Fruit fly (Drosophila melanogaster) whole organism, prepupa: ENCODE data around the gene Ance-3.

ENCODE experiments used
- Blimp-1 ChIP-seq: fragments of 200-800 bp; sonication (Bioruptor generic); optimal IDR thresholded peaks from 3 replicates; lab custom pipeline; 2017; ENCODE audit warnings: missing biosample characterization, missing genetic modification characterization, mild to moderate bottlenecking, moderate library complexity, missing genetic modification reagents
- CG10631 ChIP-seq: fragments of 200-800 bp; sonication (Bioruptor generic); optimal IDR thresholded peaks from 2 replicates; lab custom pipeline; 2016; ENCODE audit warnings: missing biosample characterization, missing genetic modification characterization
- CG10669 ChIP-seq: fragments of 200-800 bp; sonication (Bioruptor generic); optimal IDR thresholded peaks from 3 replicates; lab custom pipeline; 2018; ENCODE audit warnings: missing biosample characterization, mild to moderate bottlenecking, missing genetic modification characterization, moderate library complexity
- CG11902 ChIP-seq: fragments of 200-800 bp; sonication (Bioruptor generic); optimal IDR thresholded peaks from 3 replicates; lab custom pipeline; 2016; ENCODE audit warnings: missing biosample characterization, missing genetic modification characterization
- CG15336 ChIP-seq: fragments of 200-800 bp; sonication (Bioruptor generic); IDR thresholded peaks from 2 replicates; pipeline ENCODE4 v1.3.6; 2022; ENCODE audit warnings: missing biosample characterization, missing genetic modification characterization
- CG1621 ChIP-seq: fragments of 200-800 bp; sonication (Bioruptor generic); optimal IDR thresholded peaks from 3 replicates; lab custom pipeline; 2018; ENCODE audit warnings: missing biosample characterization, mild to moderate bottlenecking, missing genetic modification characterization
- CG16779 ChIP-seq: fragments of 200-800 bp; sonication (Bioruptor generic); optimal IDR thresholded peaks from 3 replicates; lab custom pipeline; 2017; ENCODE audit warnings: missing biosample characterization, mild to moderate bottlenecking, missing genetic modification characterization
- CG3032 ChIP-seq: fragments of 200-800 bp; optimal IDR thresholded peaks from 2 replicates; lab custom pipeline; 2019; ENCODE audit warnings: missing biosample characterization, mild to moderate bottlenecking, missing genetic modification characterization, moderate library complexity
- CG31627 ChIP-seq: fragments of 200-800 bp; sonication (Bioruptor generic); optimal IDR thresholded peaks from 3 replicates; lab custom pipeline; 2016; ENCODE audit warnings: missing biosample characterization, missing genetic modification characterization
- CG32006 ChIP-seq: fragments of 200-800 bp; sonication (Bioruptor generic); optimal IDR thresholded peaks from 3 replicates; lab custom pipeline; 2017; ENCODE audit warnings: missing biosample characterization, mild to moderate bottlenecking, missing genetic modification characterization
- CG34406 ChIP-seq: fragments of 200-800 bp; sonication (Bioruptor generic); optimal IDR thresholded peaks from 3 replicates; lab custom pipeline; 2016; ENCODE audit warnings: missing biosample characterization, missing genetic modification characterization
- CG3919 ChIP-seq: fragments of 200-800 bp; sonication (Bioruptor generic); optimal IDR thresholded peaks from 3 replicates; lab custom pipeline; 2016; ENCODE audit warnings: missing biosample characterization, missing genetic modification characterization
- CG6163 ChIP-seq: fragments of 200-800 bp; sonication (Bioruptor generic); IDR thresholded peaks from 3 replicates; pipeline ENCODE4 v1.3.6; 2022; ENCODE audit warnings: missing biosample characterization, missing genetic modification characterization
- CG6808 ChIP-seq: fragments of 200-800 bp; sonication (Bioruptor generic); optimal IDR thresholded peaks from 3 replicates; lab custom pipeline; 2017; ENCODE audit warnings: missing biosample characterization, missing genetic modification characterization, mild to moderate bottlenecking, moderate library complexity, missing genetic modification reagents
- CG6854 ChIP-seq: fragments of 200-800 bp; sonication (Bioruptor generic); optimal IDR thresholded peaks from 2 replicates; lab custom pipeline; 2017; ENCODE audit warnings: missing biosample characterization, mild to moderate bottlenecking, missing genetic modification characterization
- CG7368 ChIP-seq: fragments of 200-800 bp; sonication (Bioruptor generic); optimal IDR thresholded peaks from 3 replicates; lab custom pipeline; 2016; ENCODE audit warnings: missing biosample characterization, missing genetic modification characterization
- CG8119 ChIP-seq: fragments of 200-800 bp; sonication (Bioruptor generic); IDR thresholded peaks from 3 replicates; pipeline ENCODE4 v1.3.6; 2022; ENCODE audit warnings: missing biosample characterization, missing genetic modification characterization
- CG8632 ChIP-seq: fragments of 200-800 bp; sonication (Bioruptor generic); optimal IDR thresholded peaks from 3 replicates; lab custom pipeline; 2016; ENCODE audit warnings: missing biosample characterization, missing genetic modification characterization
- Eip78C ChIP-seq: fragments of 200-800 bp; sonication (Bioruptor generic); peaks from one replicate; lab custom pipeline; 2016; ENCODE audit warnings: missing biosample characterization, missing genetic modification characterization
- Eip93F ChIP-seq: fragments of 200-800 bp; sonication (Bioruptor generic); optimal IDR thresholded peaks from 2 replicates; lab custom pipeline; 2016; ENCODE audit warnings: missing biosample characterization, mild to moderate bottlenecking, missing genetic modification characterization
- Ets96B ChIP-seq: fragments of 200-800 bp; optimal IDR thresholded peaks from 2 replicates; lab custom pipeline; 2019; ENCODE audit warnings: missing biosample characterization, mild to moderate bottlenecking, missing genetic modification characterization, moderate library complexity
- Gug ChIP-seq: fragments of 200-800 bp; sonication (Bioruptor generic); IDR thresholded peaks from 2 replicates; pipeline ENCODE4 v1.3.6; 2022; ENCODE audit warnings: missing biosample characterization, missing genetic modification characterization
- Hr4 ChIP-seq: fragments of 200-800 bp; sonication (Bioruptor generic); optimal IDR thresholded peaks from 3 replicates; lab custom pipeline; 2016; ENCODE audit warnings: missing biosample characterization, missing genetic modification characterization
- Lpt ChIP-seq: fragments of 200-800 bp; sonication (Bioruptor generic); optimal IDR thresholded peaks from 3 replicates; lab custom pipeline; 2016; ENCODE audit warnings: missing biosample characterization, missing genetic modification characterization
- Met ChIP-seq: fragments of 200-800 bp; sonication (Bioruptor generic); optimal IDR thresholded peaks from 3 replicates; lab custom pipeline; 2016; ENCODE audit warnings: missing biosample characterization, missing genetic modification characterization
- OdsH ChIP-seq: fragments of 200-800 bp; sonication (Bioruptor generic); optimal IDR thresholded peaks from 3 replicates; lab custom pipeline; 2016; ENCODE audit warnings: missing biosample characterization, missing genetic modification characterization
- Smox ChIP-seq: fragments of 200-800 bp; sonication (Bioruptor generic); optimal IDR thresholded peaks from 3 replicates; lab custom pipeline; 2016; ENCODE audit warnings: missing biosample characterization, missing genetic modification characterization
- Sox102F ChIP-seq: fragments of 200-800 bp; sonication (Bioruptor generic); optimal IDR thresholded peaks from 2 replicates; lab custom pipeline; 2016; ENCODE audit warnings: missing biosample characterization, mild to moderate bottlenecking, missing genetic modification characterization
- Sox14 ChIP-seq: fragments of 200-800 bp; sonication (Bioruptor generic); optimal IDR thresholded peaks from 3 replicates; lab custom pipeline; 2016; ENCODE audit warnings: missing biosample characterization, missing genetic modification characterization
- Sox15 ChIP-seq: fragments of 200-800 bp; sonication (Bioruptor generic); optimal IDR thresholded peaks from 3 replicates; lab custom pipeline; 2016; ENCODE audit warnings: missing biosample characterization, missing genetic modification characterization
- acj6 ChIP-seq: fragments of 200-800 bp; sonication (Bioruptor generic); optimal IDR thresholded peaks from 3 replicates; lab custom pipeline; 2016; ENCODE audit warnings: missing biosample characterization, missing genetic modification characterization
- cyc ChIP-seq: fragments of 200-800 bp; sonication (Bioruptor generic); optimal IDR thresholded peaks from 3 replicates; lab custom pipeline; 2016; ENCODE audit warnings: missing biosample characterization, missing genetic modification characterization
- dac ChIP-seq: fragments of 200-800 bp; sonication (Bioruptor generic); optimal IDR thresholded peaks from 2 replicates; lab custom pipeline; 2017; ENCODE audit warnings: missing biosample characterization, mild to moderate bottlenecking, missing genetic modification characterization
- eg ChIP-seq: fragments of 200-800 bp; sonication (Bioruptor generic); IDR thresholded peaks from 3 replicates; pipeline ENCODE4 v1.3.6; 2022; ENCODE audit warnings: missing biosample characterization, missing genetic modification characterization
- fd59A ChIP-seq: fragments of 200-800 bp; sonication (Bioruptor generic); optimal IDR thresholded peaks from 2 replicates; lab custom pipeline; 2017; ENCODE audit warnings: missing biosample characterization, mild to moderate bottlenecking, missing genetic modification characterization, missing genetic modification reagents
- fd85E ChIP-seq: fragments of 200-800 bp; sonication (Bioruptor generic); optimal IDR thresholded peaks from 3 replicates; lab custom pipeline; 2016; ENCODE audit warnings: missing biosample characterization, missing genetic modification characterization
- lz ChIP-seq: fragments of 200-800 bp; sonication (Bioruptor generic); optimal IDR thresholded peaks from 3 replicates; lab custom pipeline; 2016; ENCODE audit warnings: missing biosample characterization, missing genetic modification characterization
- net ChIP-seq: fragments of 200-800 bp; sonication (Bioruptor generic); optimal IDR thresholded peaks from 3 replicates; lab custom pipeline; 2016; ENCODE audit warnings: missing biosample characterization, missing genetic modification characterization
- pdm3 ChIP-seq: fragments of 200-800 bp; sonication (Bioruptor generic); optimal IDR thresholded peaks from 3 replicates; lab custom pipeline; 2016; ENCODE audit warnings: missing biosample characterization, missing genetic modification characterization
- salr ChIP-seq, 2 experiments: fragments of 200-800 bp; sonication (Bioruptor generic); optimal IDR thresholded peaks; 3 replicates each; lab custom pipeline; 2016 to 2018; ENCODE audit warnings: missing biosample characterization in 2 of 2, missing genetic modification characterization in 2 of 2, mild to moderate bottlenecking in 1 of 2
- spab ChIP-seq: fragments of 200-800 bp; sonication (Bioruptor generic); optimal IDR thresholded peaks from 2 replicates; lab custom pipeline; 2017; ENCODE audit warnings: missing biosample characterization, mild to moderate bottlenecking, missing genetic modification characterization, missing genetic modification reagents
- ss ChIP-seq, 2 experiments: fragments of 200-800 bp; sonication (Bioruptor generic); optimal IDR thresholded peaks; 2 replicates in 1 of 2; 3 replicates in 1 of 2; lab custom pipeline; 2017 to 2018; ENCODE audit warnings: mild to moderate bottlenecking in 2 of 2, missing biosample characterization in 2 of 2, missing genetic modification characterization in 2 of 2, moderate library complexity in 1 of 2
- svp ChIP-seq: fragments of 200-800 bp; sonication (Bioruptor generic); peaks from one replicate; lab custom pipeline; 2016; ENCODE audit warnings: missing biosample characterization, missing genetic modification characterization
- topi ChIP-seq: fragments of 200-800 bp; sonication (Bioruptor generic); optimal IDR thresholded peaks from 3 replicates; lab custom pipeline; 2016; ENCODE audit warnings: missing biosample characterization, missing genetic modification characterization

Ance-3 gene

dm6 chr2L:13934542-13935065 lies 20.1 kb downstream of the Ance-3 start, which contains the start of gene Vajk2:
Gene Vajk2 (minus strand): TSS chr2L:13934692.
- TF ChIP-seq CG1621 (tag; lab: Kevin White, UChicago) (no peak), Eip78C (peak; percentile 42), CG15336 (0 out of 2 replicates have a peak, but pooled peaks have one; percentile 16), eg (peak; percentile 42; the same call in 1 of the 3 replicates), Gug (GFP tag; lab: Robert Waterston, UW) (no peak)

- TF ChIP-seq dac = no peak
- 0 out of 3 replicates have a peak, but pooled peaks have one; percentile 16 for TF ChIP-seq eg
- TF ChIP-seq, all 60 proteins: peak for 1
Measured at dm6 chr2L:13947476-13947875, 33.0 kb downstream of the Ance-3 start, which contains the start of gene Vajk3. Gene Vajk3 (minus strand): TSS chr2L:13947476.

dm6 chr2L:13949789-13950188 lies 35.3 kb downstream of the Ance-3 start:
- TF ChIP-seq CG7368 (GFP tag; lab: Kevin White, UChicago) (no peak), CG11902 (no peak), CG3919 (GFP tag; lab: Kevin White, UChicago) (no peak), CG8632 (GFP tag; lab: Kevin White, UChicago) (no peak), Sox15 (GFP tag; lab: Kevin White, UChicago) (no peak), CG10669 (GFP tag; lab: Kevin White, UChicago) (no peak), fd59A (GFP tag; lab: Kevin White, UChicago) (no peak), acj6 (GFP tag; lab: Kevin White, UChicago) (no peak), CG3032 (tag; lab: Kevin White, UChicago) (no peak), svp (GFP tag; lab: Kevin White, UChicago) (no peak), Gug (GFP tag; lab: Robert Waterston, UW) (no peak), CG10631 (GFP tag; lab: Kevin White, UChicago) (no peak), net (no peak)

dm6 chr2L:13955775-13956174 lies 41.2 kb downstream of the Ance-3 start:
- no peak for TF ChIP-seq CG6854 (GFP tag; lab: Kevin White, UChicago)
- peak; percentile 88 to 92 for TF ChIP-seq salr (GFP tag; optimal IDR thresholded peaks at IDR 0.05; lab: Kevin White, UChicago)
- TF ChIP-seq Lpt = peak; percentile 96
- peak; percentile 91 for TF ChIP-seq Hr4 (GFP tag; lab: Kevin White, UChicago)
- peak; percentile 88 for TF ChIP-seq spab
- peak; percentile 95 for TF ChIP-seq svp (GFP tag; lab: Kevin White, UChicago)
- peak; percentile 98 for TF ChIP-seq Sox102F (GFP tag; lab: Kevin White, UChicago)
- peak; percentile 98 for TF ChIP-seq Smox (GFP tag; lab: Kevin White, UChicago)
- peak; percentile 88 for TF ChIP-seq Blimp-1 (GFP tag; lab: Kevin White, UChicago)
- TF ChIP-seq CG10631 (GFP tag; lab: Kevin White, UChicago) = peak; percentile 96
- TF ChIP-seq lz (GFP tag; lab: Kevin White, UChicago) = peak; percentile 98
- peak; percentile 98 for TF ChIP-seq Met
- peak; percentile 94 for TF ChIP-seq Gug (GFP tag; lab: Robert Waterston, UW)
- TF ChIP-seq CG8119 (GFP tag; lab: Robert Waterston, UW) = peak; percentile 94
- TF ChIP-seq fd85E = peak; percentile 62
- peak; percentile 95 for TF ChIP-seq CG32006
- TF ChIP-seq cyc (GFP tag; lab: Kevin White, UChicago) = peak; percentile 96
- peak; percentile 83 for TF ChIP-seq CG7368 (GFP tag; lab: Kevin White, UChicago)
- TF ChIP-seq CG6163 = peak; percentile 98
- TF ChIP-seq CG11902 = peak; percentile 72
- peak; percentile 85 for TF ChIP-seq dac
- peak; percentile 98 for TF ChIP-seq CG31627 (GFP tag; lab: Kevin White, UChicago)
- peak; percentile 95 for TF ChIP-seq topi (GFP tag; lab: Kevin White, UChicago)
- TF ChIP-seq CG1621 (tag; lab: Kevin White, UChicago) = peak; percentile 92
- TF ChIP-seq Eip93F (GFP tag; lab: Kevin White, UChicago) = peak; percentile 94
- peak; percentile 98 for TF ChIP-seq Sox14 (GFP tag; lab: Kevin White, UChicago)
- TF ChIP-seq OdsH (GFP tag; lab: Kevin White, UChicago) = peak; percentile 97
- TF ChIP-seq CG16779 (tag; lab: Kevin White, UChicago) = peak; percentile 86
- peak; percentile 86 for TF ChIP-seq Ets96B
- peak; percentile 97 for TF ChIP-seq pdm3
- peak; percentile 91 for TF ChIP-seq CG8632 (GFP tag; lab: Kevin White, UChicago)
- peak; percentile 86 for TF ChIP-seq CG6808 (GFP tag; lab: Kevin White, UChicago)
- TF ChIP-seq CG34406 (GFP tag; lab: Kevin White, UChicago) = peak; percentile 93
- TF ChIP-seq ss (GFP tag; optimal IDR thresholded peaks at IDR 0.05; lab: Kevin White, UChicago) = peak; percentile 81 to 89
- TF ChIP-seq Sox15 (GFP tag; lab: Kevin White, UChicago) = peak; percentile 92
- TF ChIP-seq CG3032 (tag; lab: Kevin White, UChicago) = peak; percentile 94
